Worm (Caenorhabditis elegans): Measurements from ENCODE around the gene gei-6.

DNA sequence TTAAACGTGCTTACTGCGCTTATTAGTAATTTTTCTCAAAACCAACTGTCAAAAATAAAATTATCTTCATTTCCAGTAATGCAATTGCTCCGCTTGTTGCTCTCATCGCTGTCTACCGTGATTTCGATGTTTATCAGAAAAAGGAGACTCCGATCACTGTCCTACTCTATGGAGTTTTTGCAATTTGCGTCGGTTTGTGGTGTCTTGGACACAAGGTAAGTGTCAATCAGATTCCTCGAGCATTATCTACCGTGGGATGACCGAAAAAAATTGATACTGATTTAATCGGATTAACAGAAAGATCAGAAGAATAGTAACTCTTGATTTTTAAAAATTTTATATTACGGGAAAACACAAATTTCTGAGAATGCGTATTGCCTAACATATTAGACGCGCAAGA, 43.4 kb downstream of the gei-6 start:
- TF ChIP-seq alr-1 (tag; optimal IDR thresholded peaks at IDR 0.05; ENCODE audit: borderline replicate concordance) (no peak), lin-39 (tag; optimal IDR thresholded peaks at IDR 0.05) (no peak), lin-13 (GFP tag; optimal IDR thresholded peaks at IDR 0.05) (no peak), F16B12.6 (tag; optimal IDR thresholded peaks at IDR 0.05) (no peak), pqm-1 (tag; optimal IDR thresholded peaks at IDR 0.05) (no peak), skn-1 (tag; optimal IDR thresholded peaks at IDR 0.05) (no peak), lin-15B (tag; optimal IDR thresholded peaks at IDR 0.05) (no peak), ztf-11 (tag; optimal IDR thresholded peaks at IDR 0.05) (no peak), dpl-1 (GFP tag; optimal IDR thresholded peaks at IDR 0.05) (no peak), sptf-1 (tag; optimal IDR thresholded peaks at IDR 0.05) (no peak), blmp-1 (tag; optimal IDR thresholded peaks at IDR 0.05) (no peak)
